Worm (Caenorhabditis elegans): Measurements from ENCODE around the gene C16E9.1.

DNA sequence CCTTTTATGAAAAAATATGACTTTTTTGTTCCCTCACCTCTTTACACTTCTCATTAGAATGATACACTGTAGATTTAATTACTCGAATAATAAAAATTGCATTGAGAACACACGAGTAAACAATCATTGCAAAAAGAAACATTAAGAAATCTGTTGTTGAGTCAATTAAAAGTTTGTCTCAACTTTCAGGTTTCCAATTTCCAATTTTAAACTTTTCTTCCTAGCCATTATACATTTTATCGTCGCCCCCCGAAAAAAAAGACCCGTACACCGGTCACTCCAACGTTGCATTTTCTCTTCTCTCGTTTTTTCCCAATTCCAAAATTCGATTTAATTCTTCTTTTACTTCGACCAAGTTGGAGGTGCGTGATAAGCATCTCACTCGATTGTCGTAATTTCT lies at the start of gene C16E9.1:
- TF ChIP-seq aly-2 (tag; optimal IDR thresholded peaks at IDR 0.05) (no peak), fkh-10 (GFP tag; optimal IDR thresholded peaks at IDR 0.05) (no peak)
